Fruit fly (Drosophila melanogaster): Measurements from ENCODE around the gene CG18731.

The CG18731 gene

dm6 chr3R:29771645-29772089, 46.8 kb downstream of the CG18731 start (continued):
- TF ChIP-seq CG12391 (tag; optimal IDR thresholded peaks at IDR 0.05) = no peak
- TF ChIP-seq NC2α (GFP tag; optimal IDR thresholded peaks at IDR 0.05) = no peak
- no peak for TF ChIP-seq gfzf (GFP tag; optimal IDR thresholded peaks at IDR 0.05)
- no peak for TF ChIP-seq Max (GFP tag; optimal IDR thresholded peaks at IDR 0.05)
- TF ChIP-seq CG1792 (GFP tag; optimal IDR thresholded peaks at IDR 0.05) = no peak
- TF ChIP-seq CG30403 (GFP tag; optimal IDR thresholded peaks at IDR 0.05) = no peak
- TF ChIP-seq CG2875 (GFP tag; optimal IDR thresholded peaks at IDR 0.05) = peak; percentile 45
- no peak for TF ChIP-seq Lhr (GFP tag; optimal IDR thresholded peaks at IDR 0.05)
- no peak for TF ChIP-seq CG14441 (GFP tag; IDR thresholded peaks at IDR 0.05)
- TF ChIP-seq Gsc (GFP tag; IDR thresholded peaks at IDR 0.05) = no peak
- TF ChIP-seq Scr (GFP tag; IDR thresholded peaks at IDR 0.05; ENCODE audit: partially characterized antibody) = peak; percentile 55
- TF ChIP-seq HLH3B (GFP tag; IDR thresholded peaks at IDR 0.05) = peak; percentile 30; the same call in 1 of the 2 replicates
- no peak for TF ChIP-seq CG10979 (tag; optimal IDR thresholded peaks at IDR 0.05)
- TF ChIP-seq CG4820 (GFP tag; optimal IDR thresholded peaks at IDR 0.05) = no peak
- TF ChIP-seq CG3847 (GFP tag; IDR thresholded peaks at IDR 0.05) = no peak
- TF ChIP-seq Hr51 (GFP tag; optimal IDR thresholded peaks at IDR 0.05) = peak in 1 of 2 experiments; percentile 4
- TF ChIP-seq CG17568 (GFP tag; optimal IDR thresholded peaks at IDR 0.05) = peak; percentile 38
- no peak for TF ChIP-seq repo (GFP tag; optimal IDR thresholded peaks at IDR 0.05)
- TF ChIP-seq unc-4 (GFP tag; IDR thresholded peaks at IDR 0.05; ENCODE audit: partially characterized antibody) = peak; percentile 30; the same call in 1 of the 2 replicates
- TF ChIP-seq CG1647 (GFP tag; optimal IDR thresholded peaks at IDR 0.05) = no peak
- no peak for TF ChIP-seq exex (tag; optimal IDR thresholded peaks at IDR 0.05)
- no peak for TF ChIP-seq tup (GFP tag; optimal IDR thresholded peaks at IDR 0.05)
- TF ChIP-seq shn (GFP tag; optimal IDR thresholded peaks at IDR 0.05) = no peak
- TF ChIP-seq org-1 (GFP tag; optimal IDR thresholded peaks at IDR 0.05) = no peak
- peak; percentile 24 for TF ChIP-seq CG15269 (tag; optimal IDR thresholded peaks at IDR 0.05)
- peak; percentile 52; the same call in 1 of the 2 replicates for TF ChIP-seq vvl (GFP tag; IDR thresholded peaks at IDR 0.05)
- no peak for TF ChIP-seq CG12219 (GFP tag; optimal IDR thresholded peaks at IDR 0.05)
- TF ChIP-seq jumu (GFP tag; optimal IDR thresholded peaks at IDR 0.05) = no peak
- TF ChIP-seq CG5953 (GFP tag; IDR thresholded peaks at IDR 0.05) = 0 out of 2 replicates have a peak, but pooled peaks have one; percentile 38
- no peak for TF ChIP-seq lilli (GFP tag; optimal IDR thresholded peaks at IDR 0.05)
- TF ChIP-seq Mad (GFP tag; optimal IDR thresholded peaks at IDR 0.05) = no peak
- TF ChIP-seq en (GFP tag; optimal IDR thresholded peaks at IDR 0.05) = no peak
- TF ChIP-seq E2f1 (GFP tag; IDR thresholded peaks at IDR 0.05) = peak; percentile 46; the same call in 1 of the 2 replicates
- TF ChIP-seq CG13894 (tag; optimal IDR thresholded peaks at IDR 0.05) = peak; percentile 69
- TF ChIP-seq Oaz (GFP tag; IDR thresholded peaks at IDR 0.05) = no peak
- TF ChIP-seq ttk (GFP tag; IDR thresholded peaks at IDR 0.05) = no peak
- TF ChIP-seq Atf6 (GFP tag; IDR thresholded peaks at IDR 0.05) = no peak
- TF ChIP-seq disco-r (GFP tag; optimal IDR thresholded peaks at IDR 0.05) = peak; percentile 44
- TF ChIP-seq CG14014 (GFP tag; IDR thresholded peaks at IDR 0.05) = no peak; the same call in 1 of the 2 replicates
- no peak for TF ChIP-seq Hr39 (optimal IDR thresholded peaks at IDR 0.05)
- no peak for TF ChIP-seq CG12071 (GFP tag; optimal IDR thresholded peaks at IDR 0.05)
- no peak for TF ChIP-seq CG5245 (GFP tag; optimal IDR thresholded peaks at IDR 0.05)
- no peak for TF ChIP-seq CG8359 (GFP tag; optimal IDR thresholded peaks at IDR 0.05; ENCODE audit: borderline replicate concordance)
- peak; percentile 31; the same call in 1 of the 2 replicates for TF ChIP-seq CG32767 (GFP tag; IDR thresholded peaks at IDR 0.05)
- TF ChIP-seq CG2199 (GFP tag; IDR thresholded peaks at IDR 0.05) = 0 out of 3 replicates have a peak, but pooled peaks have one; percentile 64
- TF ChIP-seq inv (GFP tag; IDR thresholded peaks at IDR 0.05; ENCODE audit: partially characterized antibody) = peak; percentile 33; the same call in 1 of the 2 replicates
- no peak for TF ChIP-seq Usf (GFP tag; optimal IDR thresholded peaks at IDR 0.05)
- peak; percentile 99 for TF ChIP-seq kay (GFP tag; optimal IDR thresholded peaks at IDR 0.05)
- TF ChIP-seq CG18599 (GFP tag; optimal IDR thresholded peaks at IDR 0.05) = no peak
- TF ChIP-seq Hey (tag; optimal IDR thresholded peaks at IDR 0.05) = peak; percentile 16
- no peak for TF ChIP-seq slou (GFP tag; optimal IDR thresholded peaks at IDR 0.05)

Measured in whole organism, embryonic.